Fruit fly (Drosophila melanogaster): ENCODE data around the gene CG8202.

Gene CG8202

DNA sequence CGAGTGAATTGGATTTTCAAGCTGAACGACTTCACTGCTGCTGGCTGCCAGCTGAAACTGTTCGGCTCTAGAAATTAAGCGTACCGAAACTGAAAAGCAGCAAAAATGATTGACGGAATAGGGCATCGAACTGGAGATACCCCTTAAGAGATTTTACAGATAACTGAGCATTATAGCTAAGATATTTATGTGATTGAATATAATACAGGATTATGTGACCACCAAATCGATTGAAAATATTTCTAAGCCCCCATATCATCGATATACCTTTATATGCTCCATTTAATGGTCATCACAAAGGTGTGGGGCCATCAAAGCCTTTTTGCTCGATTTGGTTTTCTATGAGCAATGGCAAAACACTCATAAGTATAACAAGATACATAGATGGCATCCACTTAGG is 52.9 kb downstream of the CG8202 start (continued):
- TF ChIP-seq CG11696 (GFP tag; IDR thresholded peaks at IDR 0.05): 0 out of 2 replicates have a peak, but pooled peaks have one; percentile 9
- no peak for TF ChIP-seq CG33557 (GFP tag; optimal IDR thresholded peaks at IDR 0.05)
- 0 out of 4 replicates have a peak, but pooled peaks have one; percentile 2 for TF ChIP-seq Gug (GFP tag; IDR thresholded peaks at IDR 0.05)
- TF ChIP-seq CG1529 (GFP tag; optimal IDR thresholded peaks at IDR 0.05): no peak
- no peak for TF ChIP-seq CG15696 (tag; optimal IDR thresholded peaks at IDR 0.05)
- no peak for TF ChIP-seq Dref (GFP tag; IDR thresholded peaks at IDR 0.05)
- TF ChIP-seq gsb-n (tag; optimal IDR thresholded peaks at IDR 0.05): no peak
- TF ChIP-seq CG3838 (GFP tag; optimal IDR thresholded peaks at IDR 0.05): no peak
- TF ChIP-seq CG8765 (GFP tag; IDR thresholded peaks at IDR 0.05): no peak
- no peak for TF ChIP-seq Dll (GFP tag; IDR thresholded peaks at IDR 0.05; ENCODE audit: partially characterized antibody)
- peak; percentile 3 for TF ChIP-seq CG18476 (GFP tag; optimal IDR thresholded peaks at IDR 0.05)
- peak; percentile 15 for TF ChIP-seq CG2116 (GFP tag; optimal IDR thresholded peaks at IDR 0.05)
- TF ChIP-seq p53 (GFP tag; optimal IDR thresholded peaks at IDR 0.05): no peak
- peak; percentile 68 for TF ChIP-seq Ptx1 (GFP tag; IDR thresholded peaks at IDR 0.05)
- no peak for TF ChIP-seq CG1792 (GFP tag; optimal IDR thresholded peaks at IDR 0.05)
- TF ChIP-seq crc (GFP tag; optimal IDR thresholded peaks at IDR 0.05): no peak
- TF ChIP-seq ase (GFP tag; IDR thresholded peaks at IDR 0.05): no peak
- TF ChIP-seq CG4360 (GFP tag; IDR thresholded peaks at IDR 0.05): no peak
- TF ChIP-seq CG5245 (GFP tag; optimal IDR thresholded peaks at IDR 0.05): no peak
- TF ChIP-seq CG30403 (GFP tag; optimal IDR thresholded peaks at IDR 0.05): peak; percentile 44
- TF ChIP-seq CG14710 (tag; optimal IDR thresholded peaks at IDR 0.05): no peak
- TF ChIP-seq CG9876 (GFP tag; optimal IDR thresholded peaks at IDR 0.05): no peak
- TF ChIP-seq Sox102F (GFP tag; optimal IDR thresholded peaks at IDR 0.05): peak; percentile 65
- peak; percentile 33 for TF ChIP-seq dm (GFP tag; optimal IDR thresholded peaks at IDR 0.05)
- TF ChIP-seq Trl (optimal IDR thresholded peaks at IDR 0.05): no peak
- peak; percentile 24 for TF ChIP-seq Trl (GFP tag; optimal IDR thresholded peaks at IDR 0.05)
- peak; percentile 37; the same call in 1 of the 3 replicates for TF ChIP-seq so (GFP tag; IDR thresholded peaks at IDR 0.05)
- TF ChIP-seq CG7357 (GFP tag; IDR thresholded peaks at IDR 0.05): 0 out of 3 replicates have a peak, but pooled peaks have one; percentile 44
- no peak for TF ChIP-seq CG15479 (GFP tag; optimal IDR thresholded peaks at IDR 0.05)
- TF ChIP-seq CG2678 (tag; optimal IDR thresholded peaks at IDR 0.05): no peak
- TF ChIP-seq CG9797 (GFP tag; optimal IDR thresholded peaks at IDR 0.05): no peak
- TF ChIP-seq Ets97D (GFP tag; optimal IDR thresholded peaks at IDR 0.05): no peak
- TF ChIP-seq CG34224 (GFP tag; IDR thresholded peaks at IDR 0.05; ENCODE audit: partially characterized antibody): no peak
- TF ChIP-seq CG4854 (GFP tag; optimal IDR thresholded peaks at IDR 0.05): no peak
- no peak for TF ChIP-seq CG18764 (GFP tag; optimal IDR thresholded peaks at IDR 0.05)
- no peak for TF ChIP-seq Hr51 (GFP tag; optimal IDR thresholded peaks at IDR 0.05)
- TF ChIP-seq bcd (GFP tag; optimal IDR thresholded peaks at IDR 0.05): peak; percentile 38
- peak; percentile 62; the same call in 1 of the 2 replicates for TF ChIP-seq chm (GFP tag; IDR thresholded peaks at IDR 0.05)
- no peak for TF ChIP-seq CG2889 (GFP tag; IDR thresholded peaks at IDR 0.05)
- no peak for TF ChIP-seq eve (GFP tag; optimal IDR thresholded peaks at IDR 0.05)
- TF ChIP-seq hbn (GFP tag; IDR thresholded peaks at IDR 0.05; ENCODE audit: partially characterized antibody): no peak
- TF ChIP-seq ash1 (GFP tag; optimal IDR thresholded peaks at IDR 0.05): no peak
- no peak for TF ChIP-seq CG12299 (tag; optimal IDR thresholded peaks at IDR 0.05)
- TF ChIP-seq CG1233 (GFP tag; optimal IDR thresholded peaks at IDR 0.05): peak; percentile 11
- TF ChIP-seq H2.0 (GFP tag; IDR thresholded peaks at IDR 0.05): peak; percentile 55
- TF ChIP-seq bsh (GFP tag; optimal IDR thresholded peaks at IDR 0.05): no peak
- TF ChIP-seq CG11247 (GFP tag; IDR thresholded peaks at IDR 0.05): peak; percentile 57; the same call in 1 of the 2 replicates
- TF ChIP-seq Bteb2 (GFP tag; optimal IDR thresholded peaks at IDR 0.05): no peak
- TF ChIP-seq cad (GFP tag; optimal IDR thresholded peaks at IDR 0.05): no peak
- TF ChIP-seq CG3847 (GFP tag; IDR thresholded peaks at IDR 0.05): peak; percentile 39; the same call in 1 of the 2 replicates
- peak; percentile 44 for TF ChIP-seq Hmr (GFP tag; optimal IDR thresholded peaks at IDR 0.05)
- no peak for TF ChIP-seq luna (GFP tag; optimal IDR thresholded peaks at IDR 0.05)

Data from whole organism, embryonic.